Worm (Caenorhabditis elegans) whole organism, L4 larva: Measurements from ENCODE around the gene C49G7.10.

Experiments used
- ama-1 ChIP-seq: fragments of 150-350 bp; optimal IDR thresholded peaks from 2 replicates; lab custom pipeline; 2014; ENCODE audit warnings: inconsistent platforms, mixed read lengths
- lin-15B ChIP-seq: fragments of 150-350 bp; sonication (generic microtip); optimal IDR thresholded peaks from 3 replicates; lab custom pipeline; 2014; ENCODE audit warnings: missing biosample characterization, missing genetic modification characterization
- mep-1 ChIP-seq: fragments of 150-350 bp; sonication (generic microtip); optimal IDR thresholded peaks from 3 replicates; lab custom pipeline; 2014; ENCODE audit warnings: missing biosample characterization, missing genetic modification characterization
- php-3 ChIP-seq: fragments of 200-800 bp; sonication (Bioruptor generic); IDR thresholded peaks from 2 replicates; pipeline ENCODE4 v1.3.6; 2022; ENCODE audit warnings: missing genetic modification reagents, missing genetic modification characterization, missing compliant biosample characterization

ce11 chrV:4080546-4080945, 38.7 kb upstream of the C49G7.10 start:
- no peak for TF ChIP-seq mep-1 (tag; lab: Kevin White, UChicago)
- no peak for TF ChIP-seq ama-1 (lab: Kevin White, UChicago)
- no peak for TF ChIP-seq php-3 (GFP tag; lab: Robert Waterston, UW)
- TF ChIP-seq lin-15B (tag; lab: Kevin White, UChicago): no peak
